Worm (Caenorhabditis elegans): Measurements from ENCODE around the gene Y27F2A.6.
"Not testable (repeated sequence)": the region's sequence is repeated elsewhere in the genome, so short reads cannot be mapped to it uniquely, and the experiment has no call there.

Gene Y27F2A.6

DNA sequence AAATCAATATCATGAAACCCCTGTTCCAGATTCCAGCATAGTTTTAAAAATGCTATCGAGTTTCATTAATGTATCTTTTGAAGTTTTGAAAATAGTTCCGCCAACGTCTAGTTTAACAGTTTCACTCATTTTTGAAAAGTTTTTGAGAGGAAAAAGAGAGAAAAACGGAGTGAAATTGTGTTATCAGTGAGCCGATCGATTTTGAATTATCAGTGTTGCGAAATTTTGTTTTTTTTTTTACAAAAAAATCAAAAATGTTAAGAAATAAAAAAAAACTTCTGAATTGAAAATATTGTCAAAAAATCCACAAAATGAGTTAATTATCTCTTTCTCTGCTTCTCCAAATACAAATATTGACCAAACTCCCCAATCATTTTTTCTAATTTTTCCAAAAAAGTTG, 39.5 kb upstream of the Y27F2A.6 start, which contains the start of gene ZC239.13:
Gene ZC239.13, minus strand, starts transcription at position 154 of the 400 bp plus-strand sequence.
- TF ChIP-seq lin-13 (GFP tag; optimal IDR thresholded peaks at IDR 0.05), result no peak
- TF ChIP-seq elt-3 (tag; optimal IDR thresholded peaks at IDR 0.05), result no peak
- peak; percentile 5 for TF ChIP-seq fos-1 (tag; optimal IDR thresholded peaks at IDR 0.05)
- TF ChIP-seq sma-3 (GFP tag; optimal IDR thresholded peaks at IDR 0.05), result no peak

DNA sequence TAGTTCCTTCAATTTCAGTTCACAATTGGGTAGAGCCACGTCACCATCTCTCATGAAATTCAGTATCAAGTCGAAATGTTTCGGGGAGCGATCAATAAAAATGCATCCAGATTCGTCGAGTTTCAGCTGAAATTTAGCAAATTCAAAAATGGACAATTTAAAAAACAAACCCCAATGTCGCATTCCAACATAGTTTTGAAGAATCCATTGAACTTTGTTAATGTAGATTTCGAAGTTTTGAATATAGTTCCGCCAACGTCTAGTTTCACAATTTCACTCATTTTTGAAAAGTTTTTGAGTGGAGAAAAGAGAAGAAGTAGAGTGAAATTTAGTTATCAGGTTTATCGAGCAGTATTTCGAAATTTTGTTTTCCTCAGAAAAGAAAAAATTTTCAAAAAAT, 38.5 kb upstream of the Y27F2A.6 start, which contains the start of gene ZC239.14:
Gene ZC239.14, minus strand, starts transcription at position 305 of the 400 bp plus-strand sequence.
- TF ChIP-seq sma-9 (GFP tag; optimal IDR thresholded peaks at IDR 0.05) (no peak), sma-9 (tag; optimal IDR thresholded peaks at IDR 0.05) (no peak), nhr-23 (tag; optimal IDR thresholded peaks at IDR 0.05) (no peak), ceh-16 (tag; optimal IDR thresholded peaks at IDR 0.05) (no peak), unc-55 (GFP tag; optimal IDR thresholded peaks at IDR 0.05) (no peak), lin-11 (tag; optimal IDR thresholded peaks at IDR 0.05) (no peak), ztf-11 (tag; optimal IDR thresholded peaks at IDR 0.05) (no peak), peb-1 (tag; optimal IDR thresholded peaks at IDR 0.05) (no peak), ceh-82 (tag; optimal IDR thresholded peaks at IDR 0.05) (no peak), gmeb-1 (tag; optimal IDR thresholded peaks at IDR 0.05) (no peak), egl-27 (tag; optimal IDR thresholded peaks at IDR 0.05) (no peak), mab-5 (tag; optimal IDR thresholded peaks at IDR 0.05) (no peak), nhr-10 (tag; optimal IDR thresholded peaks at IDR 0.05) (no peak), nhr-12 (tag; optimal IDR thresholded peaks at IDR 0.05) (no peak), snpc-4 (tag; optimal IDR thresholded peaks at IDR 0.05) (no peak), lin-39 (tag; optimal IDR thresholded peaks at IDR 0.05) (no peak), mbf-1 (tag; optimal IDR thresholded peaks at IDR 0.05) (no peak), C34F6.9 (tag; optimal IDR thresholded peaks at IDR 0.05) (no peak), ztf-4 (tag; optimal IDR thresholded peaks at IDR 0.05) (no peak), nhr-6 (tag; optimal IDR thresholded peaks at IDR 0.05) (no peak), R02D3.7 (tag; optimal IDR thresholded peaks at IDR 0.05) (no peak)

DNA sequence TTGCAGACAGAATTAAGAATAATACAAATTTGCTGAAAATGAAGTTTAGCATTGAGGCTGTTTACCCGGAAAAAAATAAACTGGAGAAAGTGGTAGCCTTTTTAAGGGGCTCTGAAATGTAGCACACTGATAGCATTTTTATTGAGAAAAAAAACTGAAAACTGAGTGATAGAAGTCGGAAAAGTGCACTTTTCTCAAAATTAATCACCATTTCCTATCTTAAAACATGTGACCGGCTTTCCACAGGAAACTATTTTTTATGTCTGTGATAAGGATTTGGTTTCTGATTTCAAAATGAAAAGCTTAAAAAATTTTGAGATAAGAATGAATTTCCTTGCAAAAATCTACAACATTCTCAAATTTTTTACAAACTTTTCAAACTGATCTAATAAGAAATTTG, 37.5 kb upstream of the Y27F2A.6 start, which contains the start of gene ZC239.22:
Gene ZC239.22, minus strand, starts transcription at position 101 of the 400 bp plus-strand sequence.
- TF ChIP-seq F13H6.1 (tag; optimal IDR thresholded peaks at IDR 0.05) (no peak), ceh-82 (tag; optimal IDR thresholded peaks at IDR 0.05) (no peak), egl-27 (tag; optimal IDR thresholded peaks at IDR 0.05) (no peak), elt-3 (tag; optimal IDR thresholded peaks at IDR 0.05) (no peak), nhr-237 (tag; optimal IDR thresholded peaks at IDR 0.05) (no peak), ztf-11 (tag; optimal IDR thresholded peaks at IDR 0.05) (no peak), fos-1 (tag; optimal IDR thresholded peaks at IDR 0.05) (no peak), lin-13 (GFP tag; optimal IDR thresholded peaks at IDR 0.05) (no peak), Y55F3AM.14 (GFP tag; optimal IDR thresholded peaks at IDR 0.05) (no peak), alr-1 (tag; optimal IDR thresholded peaks at IDR 0.05) (no peak), ama-1 (optimal IDR thresholded peaks at IDR 0.05) (no peak), ztf-1 (GFP tag; conservative IDR thresholded peaks at IDR 0.05) (no peak), gmeb-1 (tag; optimal IDR thresholded peaks at IDR 0.05) (no peak), zag-1 (tag; optimal IDR thresholded peaks at IDR 0.05) (no peak), elt-1 (tag; optimal IDR thresholded peaks at IDR 0.05) (no peak), sma-9 (GFP tag; optimal IDR thresholded peaks at IDR 0.05) (no peak), sma-9 (tag; optimal IDR thresholded peaks at IDR 0.05) (no peak), skn-1 (tag; optimal IDR thresholded peaks at IDR 0.05) (no peak)

DNA sequence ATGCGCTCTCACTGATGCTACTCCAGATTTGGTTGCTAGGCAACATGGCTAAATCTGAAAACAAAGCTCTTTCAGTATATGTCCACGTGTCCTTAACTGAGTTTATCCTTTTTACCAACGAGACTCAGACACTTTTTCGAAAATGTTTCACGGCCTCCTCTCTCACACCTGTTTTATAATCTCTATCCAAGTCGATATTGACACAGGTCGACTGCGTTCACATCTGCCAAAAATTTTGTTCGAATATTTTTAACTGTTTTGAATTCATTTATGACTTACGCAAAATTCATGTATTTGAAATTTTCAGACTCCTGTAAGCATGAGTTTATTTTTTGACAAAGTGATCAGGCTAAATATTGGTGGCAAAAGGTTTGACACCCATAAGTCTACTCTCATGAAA, 32.6 kb upstream of the Y27F2A.6 start, which contains the start of gene ZC239.3:
Gene ZC239.3, plus strand, starts transcription at position 301 of the 400 bp plus-strand sequence.
- TF ChIP-seq egl-27 (tag; optimal IDR thresholded peaks at IDR 0.05); ztf-1 (GFP tag; conservative IDR thresholded peaks at IDR 0.05); lin-39 (tag; optimal IDR thresholded peaks at IDR 0.05): not testable (repeated sequence)

DNA sequence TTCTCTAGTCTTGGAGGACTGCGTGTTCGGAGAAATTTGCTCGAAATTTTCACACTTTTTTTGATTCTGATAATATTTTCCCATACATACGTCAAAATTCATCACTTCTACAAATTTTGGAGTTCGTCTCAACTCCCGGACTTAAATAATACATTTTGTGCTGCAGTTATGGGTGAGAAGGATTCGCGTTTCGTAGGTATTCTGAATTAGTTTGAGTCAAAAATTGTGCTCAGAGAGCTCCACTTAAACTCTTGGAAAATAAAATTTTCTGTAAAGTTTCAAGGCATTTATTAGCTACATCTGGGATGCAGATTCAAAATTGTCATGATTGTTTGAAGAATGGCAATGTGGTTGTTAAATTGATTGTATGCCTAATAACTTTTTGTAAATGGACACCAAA, 30.7 kb upstream of the Y27F2A.6 start, which contains the start of gene ZC239.4:
Gene ZC239.4, plus strand, starts transcription at position 301 of the 400 bp plus-strand sequence.
- TF ChIP-seq ama-1 (optimal IDR thresholded peaks at IDR 0.05), result no peak
- TF ChIP-seq mbf-1 (tag; optimal IDR thresholded peaks at IDR 0.05), result no peak
- TF ChIP-seq ZK546.5 (tag; optimal IDR thresholded peaks at IDR 0.05), result no peak
- no peak for TF ChIP-seq snpc-4 (tag; optimal IDR thresholded peaks at IDR 0.05)
- TF ChIP-seq unc-39 (tag; optimal IDR thresholded peaks at IDR 0.05), result no peak
- no peak for TF ChIP-seq elt-3 (tag; optimal IDR thresholded peaks at IDR 0.05)
- no peak for TF ChIP-seq skn-1 (tag; optimal IDR thresholded peaks at IDR 0.05)
- no peak for TF ChIP-seq lin-11 (tag; optimal IDR thresholded peaks at IDR 0.05)

Measured in whole organism, L2 larva.